Worm (Caenorhabditis elegans): Measurements from ENCODE around the gene F07E5.9.

The F07E5.9 gene

ce11 chrII:2093456-2093926 lies 13.2 kb upstream of the F07E5.9 start, which contains the start of gene fbxb-37:
Gene fbxb-37 (minus strand): TSS chrII:2093876.
- TF ChIP-seq dpl-1 (GFP tag; optimal IDR thresholded peaks at IDR 0.05) (no peak), grh-1 (GFP tag; IDR thresholded peaks at IDR 0.05) (no peak), pax-3 (tag; optimal IDR thresholded peaks at IDR 0.05) (no peak), unc-98 (GFP tag; IDR thresholded peaks at IDR 0.05) (no peak), nhr-76 (tag; optimal IDR thresholded peaks at IDR 0.05) (no peak), ztf-4 (tag; optimal IDR thresholded peaks at IDR 0.05) (no peak)

ce11 chrII:2091972-2092371 lies 11.6 kb upstream of the F07E5.9 start, which contains the start of gene T16A1.10:
Gene T16A1.10 (minus strand): TSS chrII:2092094.
- TF ChIP-seq efl-1 (optimal IDR thresholded peaks at IDR 0.05) (no peak), efl-1 (GFP tag; optimal IDR thresholded peaks at IDR 0.05 in 1 of 2) (peak in 1 of 2 experiments; percentile 17), ceh-8 (GFP tag; optimal IDR thresholded peaks at IDR 0.05) (no peak), snpc-4 (tag; optimal IDR thresholded peaks at IDR 0.05) (no peak), ceh-82 (tag; optimal IDR thresholded peaks at IDR 0.05) (no peak), ama-1 (optimal IDR thresholded peaks at IDR 0.05) (no peak)

DNA sequence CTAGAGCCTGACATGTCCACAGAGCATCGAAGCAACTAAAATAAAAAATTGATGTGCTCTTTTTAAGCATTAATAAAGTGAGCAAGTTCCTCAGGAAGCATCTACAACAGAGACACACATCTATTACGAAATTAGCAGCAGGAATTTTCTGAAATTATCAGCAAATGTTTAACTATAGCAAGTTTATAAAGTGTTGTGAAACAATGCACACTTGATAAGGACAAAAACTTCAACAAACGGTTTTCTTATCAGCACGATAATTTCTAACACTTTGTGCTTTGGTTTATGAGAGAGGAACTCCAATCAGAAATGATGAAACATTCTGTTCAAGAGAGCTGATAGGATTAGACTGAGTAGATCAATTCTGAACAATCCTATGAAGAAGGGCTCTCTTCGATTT lies 10.3 kb upstream of the F07E5.9 start, which contains the start of gene trpl-5:
trpl-5 (minus strand) TSS at position 32 of the 400 bp plus-strand sequence.
- TF ChIP-seq C34B4.2 (tag; optimal IDR thresholded peaks at IDR 0.05) (no peak), pqm-1 (tag; optimal IDR thresholded peaks at IDR 0.05) (peak; percentile 81), aly-2 (tag; optimal IDR thresholded peaks at IDR 0.05) (no peak), jun-1 (tag; optimal IDR thresholded peaks at IDR 0.05) (peak; percentile 59), elt-2 (tag; optimal IDR thresholded peaks at IDR 0.05) (peak; percentile 94), nhr-84 (tag; optimal IDR thresholded peaks at IDR 0.05) (no peak), lin-35 (GFP tag; optimal IDR thresholded peaks at IDR 0.05) (peak in 1 of 2 experiments; percentile 17), pax-3 (tag; optimal IDR thresholded peaks at IDR 0.05) (no peak), blmp-1 (tag; optimal IDR thresholded peaks at IDR 0.05) (no peak), zip-4 (GFP tag; optimal IDR thresholded peaks at IDR 0.05) (no peak), F16B12.6 (tag; optimal IDR thresholded peaks at IDR 0.05) (no peak), vab-15 (tag; optimal IDR thresholded peaks at IDR 0.05) (no peak), hlh-17 (GFP tag; optimal IDR thresholded peaks at IDR 0.05; ENCODE audit: borderline replicate concordance) (no peak)

DNA sequence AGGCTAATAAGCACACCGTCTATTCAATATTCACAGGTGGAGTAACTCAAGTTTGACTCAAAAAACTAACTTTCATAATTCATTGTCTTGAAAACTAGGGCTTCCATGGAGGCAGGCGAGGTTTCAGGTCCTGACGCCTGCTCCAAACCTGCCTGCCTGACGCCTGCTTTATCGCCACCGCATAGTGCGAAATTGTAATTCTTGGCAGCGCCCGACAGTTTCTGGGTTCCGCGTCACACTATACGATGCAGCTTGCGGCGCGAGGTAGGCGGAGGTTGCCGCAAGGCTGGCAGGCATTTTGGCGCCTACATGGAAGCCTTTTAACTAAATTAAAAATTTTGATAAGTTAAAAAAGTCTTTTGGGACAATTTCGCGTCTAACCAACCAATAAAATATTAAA lies 6.9 kb upstream of the F07E5.9 start:
- TF ChIP-seq Y116A8C.19 (tag; optimal IDR thresholded peaks at IDR 0.05; ENCODE audit: borderline replicate concordance), result no peak
- TF ChIP-seq ceh-88 (GFP tag; IDR thresholded peaks at IDR 0.05), result no peak
- no peak for TF ChIP-seq C04F5.9 (tag; optimal IDR thresholded peaks at IDR 0.05)
- no peak for TF ChIP-seq C34B4.2 (tag; optimal IDR thresholded peaks at IDR 0.05)
- no peak for TF ChIP-seq lin-13 (GFP tag; optimal IDR thresholded peaks at IDR 0.05)

- TF ChIP-seq blmp-1 (tag; optimal IDR thresholded peaks at IDR 0.05) (no peak), xbp-1 (tag; optimal IDR thresholded peaks at IDR 0.05) (no peak), C16A3.4 (tag; optimal IDR thresholded peaks at IDR 0.05) (no peak), nhr-237 (tag; optimal IDR thresholded peaks at IDR 0.05) (no peak), lin-35 (GFP tag; optimal IDR thresholded peaks at IDR 0.05) (no peak), skn-1 (tag; optimal IDR thresholded peaks at IDR 0.05) (no peak), mdl-1 (tag; optimal IDR thresholded peaks at IDR 0.05) (no peak), ceh-8 (GFP tag; optimal IDR thresholded peaks at IDR 0.05) (no peak), elt-3 (tag; optimal IDR thresholded peaks at IDR 0.05) (no peak), dsc-1 (tag; optimal IDR thresholded peaks at IDR 0.05) (no peak), zip-4 (GFP tag; optimal IDR thresholded peaks at IDR 0.05) (no peak), unc-62 (GFP tag; optimal IDR thresholded peaks at IDR 0.05) (no peak), C34B4.2 (tag; optimal IDR thresholded peaks at IDR 0.05) (no peak), unc-130 (tag; optimal IDR thresholded peaks at IDR 0.05) (no peak), aly-2 (tag; optimal IDR thresholded peaks at IDR 0.05) (no peak)
Measured at ce11 chrII:2083726-2084179, 3.4 kb upstream of the F07E5.9 start, which contains the start of the genes T16A1.5 and fbxc-49. Gene T16A1.5 (minus strand): TSS chrII:2083826. Gene fbxc-49 (plus strand): TSS chrII:2084129.

All from whole organism, L1 larva.